Fruit fly (Drosophila melanogaster) whole organism, embryonic: Measurements from ENCODE around the gene mus101.

Experiments
- Aef1 ChIP-seq: fragments of 200-800 bp; sonication (Bioruptor generic); IDR thresholded peaks from 3 replicates; pipeline ENCODE4 v1.3.6; 2022; ENCODE audit warnings: missing biosample characterization, missing genetic modification characterization
- Antp ChIP-seq: fragments of 200-800 bp; sonication (Bioruptor generic); optimal IDR thresholded peaks from 3 replicates; lab custom pipeline; 2016; ENCODE audit warnings: missing biosample characterization, missing genetic modification characterization
- Bgb ChIP-seq: fragments of 200-800 bp; sonication (Bioruptor generic); IDR thresholded peaks from 2 replicates; pipeline ENCODE4 v1.3.6; 2022; ENCODE audit warnings: missing biosample characterization, missing genetic modification characterization; ENCODE audit not compliant: partially characterized antibody
- CG12155 ChIP-seq: fragments of 200-800 bp; sonication (Bioruptor generic); optimal IDR thresholded peaks from 3 replicates; lab custom pipeline; 2016; ENCODE audit warnings: missing biosample characterization, missing genetic modification characterization
- CG12391 ChIP-seq: fragments of 200-800 bp; sonication (Bioruptor generic); optimal IDR thresholded peaks from 3 replicates; lab custom pipeline; 2018; ENCODE audit warnings: missing biosample characterization, mild to moderate bottlenecking, missing genetic modification characterization, moderate library complexity
- CG12659 ChIP-seq: fragments of 200-800 bp; sonication (Bioruptor generic); optimal IDR thresholded peaks from 3 replicates; lab custom pipeline; 2017; ENCODE audit warnings: mild to moderate bottlenecking, missing biosample characterization, missing genetic modification reagents, missing genetic modification characterization
- CG14441 ChIP-seq: fragments of 200-800 bp; sonication (Bioruptor generic); IDR thresholded peaks from 2 replicates; pipeline ENCODE4 v1.3.6; 2022; ENCODE audit warnings: missing biosample characterization, missing genetic modification characterization
- CG14710 ChIP-seq: fragments of 200-800 bp; sonication (Bioruptor generic); optimal IDR thresholded peaks from 3 replicates; lab custom pipeline; 2019; ENCODE audit warnings: missing biosample characterization, mild to moderate bottlenecking, missing genetic modification characterization, moderate library complexity
- CG14860 ChIP-seq: fragments of 200-800 bp; sonication (Bioruptor generic); IDR thresholded peaks from 3 replicates; pipeline ENCODE4 v1.3.6; 2022; ENCODE audit warnings: missing biosample characterization, missing genetic modification characterization; ENCODE audit not compliant: partially characterized antibody
- CG15269 ChIP-seq: fragments of 200-800 bp; sonication (Bioruptor generic); optimal IDR thresholded peaks from 2 replicates; lab custom pipeline; 2018; ENCODE audit warnings: missing biosample characterization, mild to moderate bottlenecking, missing genetic modification characterization, moderate library complexity
- CG2120 ChIP-seq: fragments of 200-800 bp; sonication (Bioruptor generic); optimal IDR thresholded peaks from 3 replicates; lab custom pipeline; 2016; ENCODE audit warnings: missing biosample characterization, missing genetic modification characterization
- CG2129 ChIP-seq: fragments of 200-800 bp; sonication (Bioruptor generic); IDR thresholded peaks from 2 replicates; pipeline ENCODE4 v1.3.6; 2022; ENCODE audit warnings: missing biosample characterization, missing genetic modification characterization; ENCODE audit not compliant: partially characterized antibody
- CG2875 ChIP-seq: fragments of 200-800 bp; sonication (Bioruptor generic); optimal IDR thresholded peaks from 2 replicates; lab custom pipeline; 2017; ENCODE audit warnings: missing biosample characterization, mild to moderate bottlenecking, missing genetic modification characterization, missing genetic modification reagents
- CG3065 ChIP-seq: fragments of 200-800 bp; sonication (Bioruptor generic); optimal IDR thresholded peaks from 2 replicates; lab custom pipeline; 2016; ENCODE audit warnings: missing biosample characterization, missing genetic modification characterization
- CG34224 ChIP-seq: fragments of 200-800 bp; sonication (Bioruptor generic); IDR thresholded peaks from 3 replicates; pipeline ENCODE4 v1.3.6; 2022; ENCODE audit warnings: missing biosample characterization, missing genetic modification characterization; ENCODE audit not compliant: partially characterized antibody
- CG3847 ChIP-seq: fragments of 200-800 bp; sonication (Bioruptor generic); IDR thresholded peaks from 2 replicates; pipeline ENCODE4 v1.3.6; 2022; ENCODE audit warnings: missing biosample characterization, missing genetic modification characterization
- CG3995 ChIP-seq: fragments of 200-800 bp; sonication (Bioruptor generic); optimal IDR thresholded peaks from 3 replicates; lab custom pipeline; 2016; ENCODE audit warnings: missing biosample characterization, missing genetic modification characterization
- CG4617 ChIP-seq: fragments of 200-800 bp; sonication (Bioruptor generic); optimal IDR thresholded peaks from 3 replicates; lab custom pipeline; 2016; ENCODE audit warnings: missing biosample characterization, missing genetic modification characterization, borderline replicate concordance
- CG7556 ChIP-seq: fragments of 200-800 bp; sonication (Bioruptor generic); optimal IDR thresholded peaks from 2 replicates; lab custom pipeline; 2017; ENCODE audit warnings: missing biosample characterization, mild to moderate bottlenecking, missing genetic modification characterization
- CG7963 ChIP-seq: fragments of 200-800 bp; sonication (Bioruptor generic); IDR thresholded peaks from 3 replicates; pipeline ENCODE4 v1.3.6; 2022; ENCODE audit warnings: missing biosample characterization, missing genetic modification characterization; ENCODE audit not compliant: partially characterized antibody
- CG8924 ChIP-seq: fragments of 200-800 bp; optimal IDR thresholded peaks from 3 replicates; lab custom pipeline; 2019; ENCODE audit warnings: missing biosample characterization, mild to moderate bottlenecking, missing genetic modification characterization, moderate library complexity
- CG9797 ChIP-seq: fragments of 200-800 bp; sonication (Bioruptor generic); optimal IDR thresholded peaks from 3 replicates; lab custom pipeline; 2018; ENCODE audit warnings: missing biosample characterization, mild to moderate bottlenecking, missing genetic modification characterization
- E2f1 ChIP-seq: fragments of 200-800 bp; sonication (Bioruptor generic); IDR thresholded peaks from 2 replicates; pipeline ENCODE4 v1.3.6; 2022; ENCODE audit warnings: missing biosample characterization, missing genetic modification characterization
- E2f2 ChIP-seq: fragments of 200-800 bp; sonication (Bioruptor generic); IDR thresholded peaks from 2 replicates; pipeline ENCODE4 v1.3.6; 2022; ENCODE audit warnings: missing biosample characterization, missing genetic modification characterization
- Fer1 ChIP-seq: fragments of 200-800 bp; sonication (Bioruptor generic); optimal IDR thresholded peaks from 2 replicates; lab custom pipeline; 2017; ENCODE audit warnings: missing biosample characterization, mild to moderate bottlenecking, missing genetic modification characterization
- HLH4C ChIP-seq: fragments of 200-800 bp; sonication (Bioruptor generic); IDR thresholded peaks from 3 replicates; pipeline ENCODE4 v1.3.6; 2022; ENCODE audit warnings: missing biosample characterization, missing genetic modification characterization; ENCODE audit not compliant: partially characterized antibody
- HLHmδ ChIP-seq: fragments of 200-800 bp; sonication (Bioruptor generic); optimal IDR thresholded peaks from 2 replicates; lab custom pipeline; 2018; ENCODE audit warnings: missing biosample characterization, mild to moderate bottlenecking, missing genetic modification characterization, moderate library complexity
- Nf-YA ChIP-seq: fragments of 200-800 bp; sonication (Bioruptor generic); IDR thresholded peaks from 2 replicates; pipeline ENCODE4 v1.3.6; 2022; ENCODE audit warnings: missing biosample characterization, missing genetic modification characterization
- Opbp ChIP-seq: fragments of 200-800 bp; sonication (Bioruptor generic); IDR thresholded peaks from 3 replicates; pipeline ENCODE4 v1.3.6; 2022; ENCODE audit warnings: missing biosample characterization, missing genetic modification characterization; ENCODE audit not compliant: partially characterized antibody
- Rx ChIP-seq: fragments of 200-800 bp; sonication (Bioruptor generic); IDR thresholded peaks from 2 replicates; pipeline ENCODE4 v1.3.6; 2022; ENCODE audit warnings: missing biosample characterization, missing genetic modification characterization
- Sin3A ChIP-seq: fragments of >200 bp; optimal IDR thresholded peaks from 2 replicates; lab custom pipeline; 2018
- YL-1 ChIP-seq: fragments of 200-800 bp; sonication (Bioruptor generic); optimal IDR thresholded peaks from 3 replicates; lab custom pipeline; 2017; ENCODE audit warnings: missing biosample characterization, mild to moderate bottlenecking, missing genetic modification characterization
- ab ChIP-seq: fragments of 200-800 bp; sonication (Bioruptor generic); optimal IDR thresholded peaks from 2 replicates; lab custom pipeline; 2016; ENCODE audit warnings: missing biosample characterization, missing genetic modification characterization
- ato ChIP-seq: fragments of 200-800 bp; sonication (Bioruptor generic); IDR thresholded peaks from 2 replicates; pipeline ENCODE4 v1.3.6; 2022; ENCODE audit warnings: missing biosample characterization, missing genetic modification characterization; ENCODE audit not compliant: partially characterized antibody
- bbx ChIP-seq: fragments of 200-800 bp; sonication (Bioruptor generic); IDR thresholded peaks from 2 replicates; pipeline ENCODE4 v1.3.6; 2022; ENCODE audit warnings: missing biosample characterization, missing genetic modification characterization; ENCODE audit not compliant: partially characterized antibody
- br ChIP-seq: fragments of >200 bp; optimal IDR thresholded peaks from 2 replicates; lab custom pipeline; 2017
- ftz-f1 ChIP-seq: fragments of 200-800 bp; sonication (Bioruptor generic); optimal IDR thresholded peaks from 2 replicates; lab custom pipeline; 2016; ENCODE audit warnings: missing biosample characterization, missing genetic modification characterization
- gfzf ChIP-seq: fragments of 200-800 bp; sonication (Bioruptor generic); optimal IDR thresholded peaks from 2 replicates; lab custom pipeline; 2016; ENCODE audit warnings: missing biosample characterization, mild to moderate bottlenecking, missing genetic modification characterization, moderate library complexity
- hbn ChIP-seq: fragments of 200-800 bp; sonication (Bioruptor generic); IDR thresholded peaks from 2 replicates; pipeline ENCODE4 v1.3.6; 2022; ENCODE audit warnings: missing biosample characterization, missing genetic modification characterization; ENCODE audit not compliant: partially characterized antibody
- hkb ChIP-seq, 2 experiments: fragments of 200-800 bp in 1 of 2; fragments of >200 bp in 1 of 2; sonication (Bioruptor generic) in 1 of 2; IDR thresholded peaks in 1 of 2; optimal IDR thresholded peaks in 1 of 2; 2 replicates each; pipeline versions ENCODE4 v1.3.6 to Lab custom; 2017 to 2022; ENCODE audit warnings: missing biosample characterization in 1 of 2, missing genetic modification characterization in 1 of 2
- nmo ChIP-seq: fragments of 200-800 bp; sonication (Bioruptor generic); optimal IDR thresholded peaks from 2 replicates; lab custom pipeline; 2018; ENCODE audit warnings: missing biosample characterization, mild to moderate bottlenecking, missing genetic modification characterization, moderate library complexity
- psq ChIP-seq: fragments of 200-800 bp; sonication (Bioruptor generic); optimal IDR thresholded peaks from 2 replicates; lab custom pipeline; 2017; ENCODE audit warnings: missing biosample characterization, missing genetic modification characterization
- row ChIP-seq: fragments of 200-800 bp; sonication (Bioruptor generic); IDR thresholded peaks from 3 replicates; pipeline ENCODE4 v1.3.6; 2022; ENCODE audit warnings: missing biosample characterization, missing genetic modification characterization
- sim ChIP-seq: fragments of 200-800 bp; sonication (Bioruptor generic); IDR thresholded peaks from 2 replicates; pipeline ENCODE4 v1.3.6; 2022; ENCODE audit warnings: missing biosample characterization, missing genetic modification characterization
- sna ChIP-seq: fragments of 200-800 bp; sonication (Bioruptor generic); IDR thresholded peaks from 2 replicates; pipeline ENCODE4 v1.3.6; 2022; ENCODE audit warnings: missing biosample characterization, missing genetic modification characterization; ENCODE audit not compliant: partially characterized antibody
- stwl ChIP-seq: fragments of 200-800 bp; sonication (Bioruptor generic); optimal IDR thresholded peaks from 3 replicates; lab custom pipeline; 2018; ENCODE audit warnings: missing biosample characterization, mild to moderate bottlenecking, missing genetic modification characterization, moderate library complexity
- unpg ChIP-seq: fragments of 200-800 bp; sonication (Bioruptor generic); optimal IDR thresholded peaks from 3 replicates; lab custom pipeline; 2018; ENCODE audit warnings: missing biosample characterization, mild to moderate bottlenecking, missing genetic modification characterization, moderate library complexity
- vfl ChIP-seq: fragments of 200-800 bp; sonication (Bioruptor generic); optimal IDR thresholded peaks from 2 replicates; lab custom pipeline; 2016; ENCODE audit warnings: missing biosample characterization, missing genetic modification characterization
- zen ChIP-seq: fragments of 200-800 bp; sonication (Bioruptor generic); optimal IDR thresholded peaks from 3 replicates; lab custom pipeline; 2018; ENCODE audit warnings: missing biosample characterization, mild to moderate bottlenecking, missing genetic modification characterization, moderate library complexity

Gene mus101

dm6 chrX:13721934-13722333, at the start of gene mus101, which contains the start of gene Mrgn1 (continued):
- TF ChIP-seq CG3065 (no peak), hbn (GFP tag; lab: Robert Waterston, UW) (peak; percentile 78), CG4617 (GFP tag; lab: Kevin White, UChicago) (peak; percentile 62), hkb (optimal IDR thresholded peaks at IDR 0.05; lab: Kevin White, UChicago) (no peak), hkb (GFP tag; IDR thresholded peaks at IDR 0.05; lab: Robert Waterston, UW) (no peak), CG14441 (GFP tag; lab: Robert Waterston, UW) (no peak), CG12391 (tag; lab: Kevin White, UChicago) (peak; percentile 55), Nf-YA (no peak), CG34224 (peak; percentile 77), CG14860 (peak; percentile 77), CG8924 (peak; percentile 29), ftz-f1 (GFP tag; lab: Kevin White, UChicago) (no peak), CG2875 (GFP tag; lab: Kevin White, UChicago) (no peak), unpg (no peak), Opbp (GFP tag; lab: Robert Waterston, UW) (peak; percentile 50; the same call in 2 of the 3 replicates), vfl (no peak), zen (tag; lab: Kevin White, UChicago) (peak; percentile 10), E2f2 (GFP tag; lab: Robert Waterston, UW) (peak; percentile 82), nmo (GFP tag; lab: Kevin White, UChicago) (peak; percentile 45), row (peak; percentile 40; the same call in 1 of the 3 replicates), gfzf (GFP tag; lab: Kevin White, UChicago) (peak; percentile 23), Antp (GFP tag; lab: Kevin White, UChicago) (no peak), Rx (GFP tag; lab: Robert Waterston, UW) (no peak), Bgb (GFP tag; lab: Robert Waterston, UW) (peak; percentile 70), E2f1 (peak; percentile 70), CG12155 (no peak), HLHmδ (GFP tag; lab: Kevin White, UChicago) (no peak), sna (GFP tag; lab: Robert Waterston, UW) (peak; percentile 81), Aef1 (GFP tag; lab: Robert Waterston, UW) (no peak), CG7556 (GFP tag; lab: Kevin White, UChicago) (no peak), stwl (tag; lab: Kevin White, UChicago) (peak; percentile 56), psq (GFP tag; lab: Kevin White, UChicago) (peak; percentile 58), CG12659 (peak; percentile 62), CG3995 (peak; percentile 59), Fer1 (GFP tag; lab: Kevin White, UChicago) (no peak), YL-1 (peak; percentile 48), CG14710 (tag; lab: Kevin White, UChicago) (peak; percentile 81), sim (GFP tag; lab: Robert Waterston, UW) (no peak), CG15269 (no peak), CG2129 (GFP tag; lab: Robert Waterston, UW) (peak; percentile 71), CG9797 (peak; percentile 46), ato (0 out of 2 replicates have a peak, but pooled peaks have one; percentile 30), Sin3A (peak; percentile 74), ab (GFP tag; lab: Kevin White, UChicago) (no peak), CG7963 (0 out of 3 replicates have a peak, but pooled peaks have one; percentile 50), HLH4C (GFP tag; lab: Robert Waterston, UW) (peak; percentile 77), bbx (GFP tag; lab: Robert Waterston, UW) (peak; percentile 58; the same call in 1 of the 2 replicates), br (lab: Kevin White, UChicago) (no peak), CG3847 (GFP tag; lab: Robert Waterston, UW) (peak; percentile 42), CG2120 (GFP tag; lab: Kevin White, UChicago) (peak; percentile 8)
